Fruit fly (Drosophila melanogaster): ENCODE results near the gene CG43319.

DNA sequence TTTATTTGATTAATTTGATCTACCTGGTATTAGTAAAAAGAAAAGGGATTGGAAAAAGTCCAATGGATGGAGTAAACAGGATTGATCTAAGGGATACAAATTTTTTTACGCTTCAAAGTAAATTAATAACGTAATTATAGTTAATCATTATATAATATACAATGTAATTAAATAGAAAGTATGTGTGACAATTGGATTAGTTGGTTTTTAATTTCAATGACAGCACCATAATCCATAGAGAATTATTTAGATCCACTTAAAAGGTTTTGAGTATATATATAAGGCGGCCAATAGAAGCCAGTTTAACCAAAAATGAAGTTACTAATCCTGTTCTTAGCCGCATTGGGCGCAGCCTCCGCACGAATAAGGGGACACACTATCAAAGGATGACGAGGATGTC lies 465 bp downstream of the CG43319 start, which contains the start of gene Acp98AB:
- TF ChIP-seq psq (optimal IDR thresholded peaks at IDR 0.05) (no peak), h (optimal IDR thresholded peaks at IDR 0.05) (no peak), insv (optimal IDR thresholded peaks at IDR 0.05) (no peak), Myc (optimal IDR thresholded peaks at IDR 0.05) (no peak), ttk (optimal IDR thresholded peaks at IDR 0.05) (no peak)
